Worm (Caenorhabditis elegans) whole organism, midembryonic: Measurements from ENCODE around the gene T19D12.5.

Experiments
- T22C8.4 ChIP-seq: fragments of 200-800 bp; sonication (Bioruptor generic); IDR thresholded peaks from 2 replicates; pipeline ENCODE4 v1.3.6; 2022; ENCODE audit warnings: missing genetic modification characterization, missing compliant biosample characterization
- cog-1 ChIP-seq: sonication (generic microtip); optimal IDR thresholded peaks from 2 replicates; lab custom pipeline; 2016; ENCODE audit warnings: missing genetic modification characterization, missing compliant biosample characterization
- flt-1 ChIP-seq: fragments of 200-800 bp; sonication (Bioruptor generic); IDR thresholded peaks from 2 replicates; pipeline ENCODE4 v1.3.6; 2022; ENCODE audit warnings: missing genetic modification characterization, missing compliant biosample characterization
- klf-2 ChIP-seq: fragments of 200-800 bp; sonication (Bioruptor generic); conservative IDR thresholded peaks from 2 replicates; pipeline ENCODE4 v1.3.6; 2022; ENCODE audit warnings: missing genetic modification reagents, missing genetic modification characterization, missing compliant biosample characterization
- med-1 ChIP-seq: sonication (generic microtip); optimal IDR thresholded peaks from 2 replicates; lab custom pipeline; 2017; ENCODE audit warnings: missing genetic modification characterization, mild to moderate bottlenecking, missing compliant biosample characterization, antibody characterized with exemption, missing genetic modification reagents; ENCODE audit not compliant: insufficient read depth
- ref-1 ChIP-seq: fragments of 200-800 bp; sonication (Bioruptor generic); conservative IDR thresholded peaks from 2 replicates; pipeline ENCODE4 v1.3.6; 2022; ENCODE audit warnings: missing genetic modification reagents, missing genetic modification characterization, missing compliant biosample characterization
- tab-1 ChIP-seq: fragments of 200-800 bp; sonication (Bioruptor generic); IDR thresholded peaks from 2 replicates; pipeline ENCODE4 v1.3.6; 2022; ENCODE audit warnings: missing genetic modification characterization, missing compliant biosample characterization
- ztf-23 ChIP-seq: fragments of 200-800 bp; sonication (Bioruptor generic); IDR thresholded peaks from 2 replicates; pipeline ENCODE4 v1.3.6; 2022; ENCODE audit warnings: missing genetic modification reagents, missing genetic modification characterization, missing compliant biosample characterization
- ztf-29 ChIP-seq: fragments of 200-800 bp; sonication (Bioruptor generic); IDR thresholded peaks from 2 replicates; pipeline ENCODE4 v1.3.6; 2022; ENCODE audit warnings: missing genetic modification reagents, missing genetic modification characterization, missing compliant biosample characterization

Gene T19D12.5

DNA sequence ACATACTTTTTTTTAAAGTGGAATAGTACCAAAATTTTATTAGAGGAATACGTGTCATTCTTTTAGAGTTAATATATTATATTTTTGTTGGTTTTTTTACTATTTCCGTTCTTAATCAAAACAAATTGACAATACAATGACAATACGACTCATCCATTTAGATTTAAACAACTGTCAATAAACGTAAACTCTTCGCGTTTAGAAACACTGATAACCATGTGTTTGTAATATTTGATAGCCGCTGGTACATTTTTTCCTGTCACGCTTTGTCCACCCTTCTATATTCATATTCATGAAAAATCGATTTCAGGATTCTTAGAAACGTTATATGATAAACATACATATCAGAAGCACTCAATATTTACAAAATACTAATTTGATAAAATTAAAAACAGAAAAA, 27.8 kb upstream of the T19D12.5 start:
- TF ChIP-seq T22C8.4 (GFP tag; lab: Robert Waterston, UW): no peak
- TF ChIP-seq tab-1 (GFP tag; lab: Robert Waterston, UW): no peak
- no peak for TF ChIP-seq ztf-23 (GFP tag; lab: Robert Waterston, UW)
- TF ChIP-seq flt-1: no peak
- no peak for TF ChIP-seq ref-1
- no peak for TF ChIP-seq med-1
- TF ChIP-seq cog-1 (tag; lab: Kevin White, UChicago): no peak
- no peak for TF ChIP-seq klf-2 (GFP tag; lab: Robert Waterston, UW)
- TF ChIP-seq ztf-29 (GFP tag; lab: Robert Waterston, UW): no peak

DNA sequence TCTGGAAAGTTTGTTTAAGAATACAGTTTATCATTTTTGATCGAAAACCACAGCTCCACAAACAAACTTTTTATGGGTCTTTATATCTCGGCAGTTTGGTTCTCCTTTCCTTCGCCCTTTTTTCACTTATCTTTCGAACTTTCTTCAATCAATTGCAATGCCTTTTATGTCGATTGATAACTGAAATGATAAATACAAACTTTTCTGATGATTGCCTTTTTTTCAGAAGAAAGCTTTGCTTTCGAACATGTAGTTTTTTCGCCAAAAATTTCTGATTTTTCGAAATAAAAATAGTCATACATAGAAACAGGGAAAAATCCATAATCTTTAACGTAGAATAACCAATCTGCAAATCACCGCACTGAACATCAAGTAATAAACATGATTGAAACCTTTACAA, 25.2 kb upstream of the T19D12.5 start, which contains the start of gene T19D12.2:
T19D12.2 (plus strand) TSS at position 125 of the 400 bp plus-strand sequence.
- TF ChIP-seq med-1: no peak
- TF ChIP-seq flt-1: no peak
- TF ChIP-seq tab-1 (GFP tag; lab: Robert Waterston, UW): no peak
- TF ChIP-seq T22C8.4 (GFP tag; lab: Robert Waterston, UW): no peak
- no peak for TF ChIP-seq klf-2 (GFP tag; lab: Robert Waterston, UW)
- TF ChIP-seq ztf-29 (GFP tag; lab: Robert Waterston, UW): no peak
- no peak for TF ChIP-seq ztf-23 (GFP tag; lab: Robert Waterston, UW)
- TF ChIP-seq ref-1: no peak
- TF ChIP-seq cog-1 (tag; lab: Kevin White, UChicago): no peak

- TF ChIP-seq klf-2 (GFP tag; lab: Robert Waterston, UW) (no peak), flt-1 (no peak), med-1 (no peak), T22C8.4 (GFP tag; lab: Robert Waterston, UW) (no peak), ztf-29 (GFP tag; lab: Robert Waterston, UW) (no peak), ref-1 (no peak), tab-1 (GFP tag; lab: Robert Waterston, UW) (no peak), cog-1 (tag; lab: Kevin White, UChicago) (no peak), ztf-23 (GFP tag; lab: Robert Waterston, UW) (no peak)
Observed at ce11 chrII:6658766-6659165, 22.7 kb upstream of the T19D12.5 start, which contains the start of gene T19D12.10. T19D12.10 (minus strand) TSS chrII:6658866.

ce11 chrII:6654284-6654683, 18.2 kb upstream of the T19D12.5 start, which contains the start of gene T19D12.9:
T19D12.9 (minus strand) TSS chrII:6654384.
- TF ChIP-seq tab-1 (GFP tag; lab: Robert Waterston, UW) (no peak), flt-1 (no peak), ref-1 (no peak), ztf-29 (GFP tag; lab: Robert Waterston, UW) (no peak), klf-2 (GFP tag; lab: Robert Waterston, UW) (no peak)

DNA sequence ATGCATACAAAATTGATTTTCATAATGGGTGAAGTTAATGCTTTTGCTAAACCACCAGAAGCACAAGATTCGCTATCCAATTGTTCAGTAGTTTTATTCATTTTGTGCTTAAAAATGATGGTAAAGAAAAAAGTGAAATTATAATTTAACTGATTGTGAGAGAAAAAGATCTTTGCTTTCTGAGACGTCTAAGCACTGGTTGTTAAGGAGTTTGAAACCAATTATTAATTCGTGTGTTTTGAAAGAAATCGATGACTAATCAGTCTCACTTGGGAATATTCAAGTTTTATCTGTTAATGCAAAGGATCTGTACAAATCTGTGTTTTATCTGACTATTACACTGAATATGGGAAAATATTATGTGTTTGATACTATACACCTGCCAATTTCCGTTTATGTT, 15.7 kb upstream of the T19D12.5 start, which contains the start of gene sra-26:
sra-26 (minus strand) TSS at position 101 of the 400 bp plus-strand sequence.
- TF ChIP-seq med-1 (no peak), klf-2 (GFP tag; lab: Robert Waterston, UW) (no peak), ztf-29 (GFP tag; lab: Robert Waterston, UW) (no peak)

DNA sequence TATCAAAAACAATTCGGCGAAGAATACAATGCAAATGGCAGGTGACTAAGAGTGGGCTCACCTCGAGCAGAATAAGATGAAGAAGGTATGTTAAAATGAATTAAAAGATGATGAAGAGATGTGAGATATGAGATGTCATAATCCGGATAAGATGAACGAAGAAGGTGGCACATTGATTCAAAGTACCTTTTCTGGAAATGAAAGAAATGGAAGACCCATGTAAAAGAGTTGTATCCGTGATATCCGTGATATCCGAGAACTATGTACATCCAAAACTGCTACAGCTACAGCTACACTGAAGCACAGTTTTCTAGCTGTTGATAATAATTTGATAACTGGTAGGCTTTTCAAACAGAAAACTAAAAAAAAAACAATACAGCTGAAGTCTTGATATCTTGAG, 13.0 kb upstream of the T19D12.5 start, which contains the start of gene oig-8:
oig-8 (minus strand) TSS at position 101 of the 400 bp plus-strand sequence.
- TF ChIP-seq cog-1 (tag; lab: Kevin White, UChicago): no peak
- no peak for TF ChIP-seq klf-2 (GFP tag; lab: Robert Waterston, UW)
- TF ChIP-seq tab-1 (GFP tag; lab: Robert Waterston, UW): no peak
- TF ChIP-seq med-1: no peak
- TF ChIP-seq T22C8.4 (GFP tag; lab: Robert Waterston, UW): no peak
- no peak for TF ChIP-seq ztf-29 (GFP tag; lab: Robert Waterston, UW)
- TF ChIP-seq ref-1: no peak
- TF ChIP-seq flt-1: no peak
- TF ChIP-seq ztf-23 (GFP tag; lab: Robert Waterston, UW): no peak

DNA sequence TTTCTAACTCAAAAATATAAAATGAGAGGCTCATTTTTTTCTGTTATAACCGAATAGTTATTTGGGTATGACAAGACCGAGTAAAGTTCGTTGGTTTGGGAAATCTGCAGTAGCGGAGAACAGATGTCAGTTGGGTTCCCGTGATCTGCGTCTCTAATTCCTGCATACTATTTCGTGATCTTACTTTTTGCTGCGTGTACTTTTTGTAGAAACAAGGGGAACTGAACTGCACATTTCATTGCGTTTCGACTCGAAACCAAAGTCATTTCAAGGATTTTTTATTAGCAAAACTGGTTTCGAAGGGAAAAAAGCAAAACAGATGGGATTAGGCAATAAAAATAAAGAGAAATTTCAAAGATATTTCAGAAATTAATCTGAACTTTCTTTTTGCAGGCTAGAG, 10.9 kb upstream of the T19D12.5 start:
- TF ChIP-seq cog-1 (tag; lab: Kevin White, UChicago) (no peak), flt-1 (no peak)

DNA sequence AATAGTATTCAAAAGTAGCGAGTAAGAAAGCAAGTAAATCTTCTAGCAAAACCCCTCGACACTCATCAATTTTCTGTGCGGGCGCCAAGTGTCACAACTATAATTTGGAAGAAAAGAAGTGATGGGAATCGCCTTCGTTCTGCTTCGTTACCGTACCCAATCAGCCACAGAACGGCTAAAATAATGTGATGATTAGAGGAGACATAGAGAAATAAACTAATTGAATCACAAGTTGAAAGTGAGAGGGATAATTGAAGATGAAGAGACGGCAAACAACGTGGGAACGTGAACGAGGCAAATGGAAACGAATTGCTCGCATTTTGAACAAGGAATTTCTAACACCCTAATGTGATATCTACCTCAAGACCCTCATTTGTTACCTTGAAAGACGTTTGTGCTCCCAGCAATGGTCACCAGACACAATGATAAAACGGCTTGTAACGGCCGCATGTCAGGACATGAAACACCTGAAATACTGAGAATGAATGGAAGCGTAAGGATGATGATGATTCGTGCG, 6.7 kb upstream of the T19D12.5 start, which contains the start of gene T19D12.6:
T19D12.6 (minus strand) TSS at position 467 of the 517 bp plus-strand sequence.
- no peak for TF ChIP-seq T22C8.4 (GFP tag; lab: Robert Waterston, UW)
- TF ChIP-seq cog-1 (tag; lab: Kevin White, UChicago): no peak
- no peak for TF ChIP-seq tab-1 (GFP tag; lab: Robert Waterston, UW)
- no peak for TF ChIP-seq ztf-29 (GFP tag; lab: Robert Waterston, UW)
- TF ChIP-seq ztf-23 (GFP tag; lab: Robert Waterston, UW): no peak
- no peak for TF ChIP-seq ref-1
- no peak for TF ChIP-seq flt-1
- no peak for TF ChIP-seq klf-2 (GFP tag; lab: Robert Waterston, UW)
- no peak for TF ChIP-seq med-1

DNA sequence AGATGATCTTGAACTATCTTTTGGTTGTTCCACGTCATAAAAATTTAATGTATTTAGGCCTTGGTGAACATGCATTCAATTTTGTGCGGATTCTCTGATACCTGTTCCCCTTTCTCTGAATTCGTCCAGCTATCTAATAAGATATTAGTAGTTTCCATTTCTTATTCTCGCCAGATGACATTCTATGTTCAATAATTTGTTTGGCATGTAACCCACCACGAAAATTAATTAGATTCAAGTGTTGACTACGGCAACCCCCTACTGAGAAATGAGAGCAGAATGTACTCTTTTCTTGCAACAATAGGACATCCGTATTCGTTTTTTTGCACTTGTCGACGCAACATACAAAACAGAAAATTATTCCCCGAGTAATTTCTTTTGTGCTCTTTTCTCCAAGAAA, 6.1 kb upstream of the T19D12.5 start:
- no peak for TF ChIP-seq ztf-23 (GFP tag; lab: Robert Waterston, UW)

- no peak for TF ChIP-seq ztf-29 (GFP tag; lab: Robert Waterston, UW)
- TF ChIP-seq ref-1: no peak
- no peak for TF ChIP-seq tab-1 (GFP tag; lab: Robert Waterston, UW)
- no peak for TF ChIP-seq cog-1 (tag; lab: Kevin White, UChicago)
- no peak for TF ChIP-seq med-1
- TF ChIP-seq T22C8.4 (GFP tag; lab: Robert Waterston, UW): no peak
- TF ChIP-seq flt-1: no peak
- no peak for TF ChIP-seq klf-2 (GFP tag; lab: Robert Waterston, UW)
- no peak for TF ChIP-seq ztf-23 (GFP tag; lab: Robert Waterston, UW)
Observed at ce11 chrII:6637854-6638253, 1.8 kb upstream of the T19D12.5 start.
